Worm (Caenorhabditis elegans): ENCODE measurements around the gene srxa-1.
A peak's percentile ranks its signal among the peaks of the same experiment; 100 is the strongest.

The srxa-1 gene

ce11 chrV:20776761-20777160 is 44.9 kb downstream of the srxa-1 start (continued):
- TF ChIP-seq F37D6.2 (tag; optimal IDR thresholded peaks at IDR 0.05) (no peak), lin-13 (GFP tag; optimal IDR thresholded peaks at IDR 0.05) (peak; percentile 10), Y75B8A.6 (GFP tag; IDR thresholded peaks at IDR 0.05) (no peak), fkh-10 (GFP tag; optimal IDR thresholded peaks at IDR 0.05) (peak; percentile 13), mes-2 (tag; optimal IDR thresholded peaks at IDR 0.05; ENCODE audit: poor library complexity, severe bottlenecking) (peak; percentile 61), zip-11 (GFP tag; IDR thresholded peaks at IDR 0.05) (no peak), nhr-42 (GFP tag; IDR thresholded peaks at IDR 0.05) (no peak), nhr-41 (GFP tag; IDR thresholded peaks at IDR 0.05) (no peak), nhr-28 (tag; optimal IDR thresholded peaks at IDR 0.05) (peak; percentile 81), zfp-3 (GFP tag; conservative IDR thresholded peaks at IDR 0.05) (peak; percentile 30; the same call in 1 of the 2 replicates), arid-1 (GFP tag; conservative IDR thresholded peaks at IDR 0.05) (0 out of 2 replicates have a peak, but pooled peaks have one; percentile 30), ctbp-1 (GFP tag; IDR thresholded peaks at IDR 0.05) (peak; percentile 73), hlh-30 (tag; optimal IDR thresholded peaks at IDR 0.05; ENCODE audit: insufficient read depth) (peak; percentile 84), egl-27 (tag; optimal IDR thresholded peaks at IDR 0.05) (no peak), lin-39 (tag; optimal IDR thresholded peaks at IDR 0.05) (no peak), lsy-2 (tag; optimal IDR thresholded peaks at IDR 0.05) (peak; percentile 48 to 64), dmd-6 (GFP tag; IDR thresholded peaks at IDR 0.05) (peak; percentile 83), php-3 (GFP tag; IDR thresholded peaks at IDR 0.05) (peak; percentile 56; the same call in 1 of the 2 replicates), unc-62 (GFP tag; optimal IDR thresholded peaks at IDR 0.05 in 1 of 2) (peak in 1 of 2 experiments; percentile 74), unc-62 (tag; optimal IDR thresholded peaks at IDR 0.05) (no peak), pha-4 (GFP tag; IDR thresholded peaks at IDR 0.05) (no peak), pha-4 (tag; optimal IDR thresholded peaks at IDR 0.05) (peak; percentile 100), mxl-3 (GFP tag; optimal IDR thresholded peaks at IDR 0.05) (no peak)

- TF ChIP-seq set-16 (GFP tag; IDR thresholded peaks at IDR 0.05): peak; percentile 76
- TF ChIP-seq dpl-1 (GFP tag; optimal IDR thresholded peaks at IDR 0.05): peak; percentile 70
- peak; percentile 87 for TF ChIP-seq nhr-77 (tag; optimal IDR thresholded peaks at IDR 0.05)
- peak; percentile 84 for TF ChIP-seq nhr-102 (tag; optimal IDR thresholded peaks at IDR 0.05)
- TF ChIP-seq nhr-41 (GFP tag; IDR thresholded peaks at IDR 0.05): peak; percentile 72; the same call in 1 of the 2 replicates
- peak; percentile 97 for TF ChIP-seq rbr-2 (tag; optimal IDR thresholded peaks at IDR 0.05)
- peak; percentile 52 for TF ChIP-seq spr-3 (GFP tag; optimal IDR thresholded peaks at IDR 0.05)
- TF ChIP-seq duxl-1 (tag; optimal IDR thresholded peaks at IDR 0.05; ENCODE audit: poor library complexity): peak; percentile 83
- no peak for TF ChIP-seq ceh-44 (GFP tag; IDR thresholded peaks at IDR 0.05)
- peak; percentile 89 to 99 for TF ChIP-seq mdl-1 (tag; optimal IDR thresholded peaks at IDR 0.05)
- TF ChIP-seq lir-3 (tag; optimal IDR thresholded peaks at IDR 0.05): no peak
- TF ChIP-seq ceh-32 (tag; optimal IDR thresholded peaks at IDR 0.05; ENCODE audit: poor library complexity): peak; percentile 69
- peak in 1 of 2 experiments; percentile 100 for TF ChIP-seq unc-62 (GFP tag; optimal IDR thresholded peaks at IDR 0.05 in 1 of 2)
- no peak for TF ChIP-seq unc-62 (tag; optimal IDR thresholded peaks at IDR 0.05)
- TF ChIP-seq Y75B8A.6 (GFP tag; IDR thresholded peaks at IDR 0.05): no peak
- no peak for TF ChIP-seq ceh-82 (tag; optimal IDR thresholded peaks at IDR 0.05)
- TF ChIP-seq F49E8.2 (tag; optimal IDR thresholded peaks at IDR 0.05; ENCODE audit: borderline replicate concordance): no peak
- no peak for TF ChIP-seq ztf-11 (tag; optimal IDR thresholded peaks at IDR 0.05)
- peak; percentile 75 for TF ChIP-seq F10B5.3 (tag; optimal IDR thresholded peaks at IDR 0.05)
- TF ChIP-seq nhr-48 (tag; optimal IDR thresholded peaks at IDR 0.05): peak; percentile 97
- 0 out of 2 replicates have a peak, but pooled peaks have one; percentile 80 for TF ChIP-seq mdt-29 (GFP tag; IDR thresholded peaks at IDR 0.05)
- peak; percentile 95 for TF ChIP-seq mep-1 (tag; optimal IDR thresholded peaks at IDR 0.05)
- TF ChIP-seq ces-1 (GFP tag; optimal IDR thresholded peaks at IDR 0.05): peak; percentile 69
- TF ChIP-seq egl-43 (GFP tag; IDR thresholded peaks at IDR 0.05): peak; percentile 93
- TF ChIP-seq hlh-30 (tag; optimal IDR thresholded peaks at IDR 0.05; ENCODE audit: insufficient read depth): peak; percentile 99
- TF ChIP-seq spr-1 (tag; optimal IDR thresholded peaks at IDR 0.05): peak; percentile 89
- no peak for TF ChIP-seq lin-15B (tag; optimal IDR thresholded peaks at IDR 0.05)
- TF ChIP-seq ZK337.2 (GFP tag; IDR thresholded peaks at IDR 0.05): no peak
- peak; percentile 97 for TF ChIP-seq hmg-1.1 (GFP tag; IDR thresholded peaks at IDR 0.05)
- peak; percentile 73 for TF ChIP-seq gei-8 (GFP tag; optimal IDR thresholded peaks at IDR 0.05)
- peak; percentile 89 for TF ChIP-seq F37D6.2 (tag; optimal IDR thresholded peaks at IDR 0.05)
- TF ChIP-seq zip-11 (GFP tag; IDR thresholded peaks at IDR 0.05): no peak
- no peak for TF ChIP-seq F44E2.7 (GFP tag; IDR thresholded peaks at IDR 0.05)
- peak; percentile 90 to 93 for TF ChIP-seq lsy-2 (tag; optimal IDR thresholded peaks at IDR 0.05)
Measured at ce11 chrV:20778257-20778697, 46.4 kb downstream of the srxa-1 start.

All from whole organism, L4 larva.